Fruit fly (Drosophila melanogaster): ENCODE data around the gene ftz.

ftz gene

DNA sequence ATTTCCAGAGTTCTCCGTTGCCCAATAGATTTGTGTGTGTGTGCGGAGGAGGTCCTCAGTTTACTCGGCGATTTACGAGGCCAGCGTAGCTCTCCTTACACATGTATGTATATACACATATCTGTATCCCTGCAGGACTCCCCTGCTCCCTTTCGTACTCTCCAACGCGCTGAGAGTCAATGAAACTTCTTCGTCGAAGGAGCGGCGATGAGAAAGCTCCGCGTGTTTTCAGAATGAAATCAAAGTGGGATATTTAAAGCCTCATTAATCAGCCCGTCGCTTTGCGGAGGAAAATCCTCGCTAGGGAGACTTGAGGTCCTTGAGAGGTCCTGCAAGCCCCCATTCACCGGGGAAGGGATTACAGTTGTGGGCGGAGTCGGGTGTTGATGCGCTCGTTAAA is 46.9 kb upstream of the ftz start:
- no peak for TF ChIP-seq Sp1 (GFP tag; optimal IDR thresholded peaks at IDR 0.05)
- TF ChIP-seq usp (GFP tag; optimal IDR thresholded peaks at IDR 0.05), result no peak
- TF ChIP-seq sage (GFP tag; optimal IDR thresholded peaks at IDR 0.05), result no peak
- no peak for TF ChIP-seq N (GFP tag; optimal IDR thresholded peaks at IDR 0.05)
- TF ChIP-seq Dfd (GFP tag; optimal IDR thresholded peaks at IDR 0.05), result no peak
- no peak for TF ChIP-seq brk (GFP tag; optimal IDR thresholded peaks at IDR 0.05)
- no peak for TF ChIP-seq Hr83 (GFP tag; optimal IDR thresholded peaks at IDR 0.05; ENCODE audit: poor library complexity, severe bottlenecking)
- TF ChIP-seq sv (GFP tag; optimal IDR thresholded peaks at IDR 0.05), result no peak
- no peak for TF ChIP-seq HLH106 (tag; optimal IDR thresholded peaks at IDR 0.05)
- no peak for TF ChIP-seq GATAd (GFP tag; optimal IDR thresholded peaks at IDR 0.05)
- TF ChIP-seq CG9705 (GFP tag; optimal IDR thresholded peaks at IDR 0.05), result no peak
- no peak for TF ChIP-seq jim (GFP tag; optimal IDR thresholded peaks at IDR 0.05)

DNA sequence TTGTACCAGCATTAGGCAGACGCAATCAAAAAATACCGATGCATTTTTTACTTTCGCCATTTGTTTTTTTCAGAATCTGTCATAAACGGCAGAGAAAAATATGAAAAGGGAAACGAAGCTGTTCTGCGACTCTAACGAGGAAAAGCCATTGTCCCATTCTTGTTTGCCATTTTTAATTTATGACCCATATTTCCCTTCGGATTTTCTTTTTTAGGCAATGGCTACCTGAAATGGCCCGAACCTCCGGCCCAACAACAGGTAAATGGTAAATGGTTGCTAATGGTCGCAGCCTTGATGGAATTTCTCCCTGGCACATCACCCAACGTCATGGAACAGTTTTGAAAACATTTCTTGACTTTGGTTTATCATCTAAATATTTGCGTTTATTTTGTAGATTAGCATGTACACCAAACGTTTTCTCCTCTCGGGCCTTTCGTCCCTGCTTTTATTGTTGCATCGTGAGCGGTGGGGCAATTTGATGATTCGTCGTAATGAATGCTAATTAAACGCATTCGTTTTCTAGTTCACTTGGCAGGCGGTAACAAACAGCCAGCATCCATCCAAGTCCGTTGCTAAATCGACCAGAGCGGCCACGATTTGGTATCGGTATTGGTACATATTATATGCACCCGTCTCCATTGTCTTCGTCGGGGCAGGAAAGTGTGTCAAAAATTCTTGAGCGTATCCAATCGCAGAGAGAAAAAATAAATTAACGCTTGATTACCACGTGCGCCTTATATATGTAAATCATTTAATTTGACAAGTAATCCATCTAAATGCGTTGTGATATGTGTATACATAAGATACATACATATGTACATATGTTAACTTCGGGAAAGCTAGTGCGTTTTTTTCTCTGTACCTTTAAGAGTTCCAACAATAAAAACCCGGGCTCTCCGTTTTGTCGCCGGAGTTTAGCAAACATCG is 45.9 kb upstream of the ftz start:
- TF ChIP-seq fru (GFP tag; optimal IDR thresholded peaks at IDR 0.05), result peak; percentile 29
- peak; percentile 30 for TF ChIP-seq psq (GFP tag; optimal IDR thresholded peaks at IDR 0.05)
- TF ChIP-seq Hr83 (GFP tag; optimal IDR thresholded peaks at IDR 0.05; ENCODE audit: poor library complexity, severe bottlenecking), result no peak
- no peak for TF ChIP-seq Sp1 (GFP tag; optimal IDR thresholded peaks at IDR 0.05)
- no peak for TF ChIP-seq usp (GFP tag; optimal IDR thresholded peaks at IDR 0.05)
- peak; percentile 6 for TF ChIP-seq h (GFP tag; optimal IDR thresholded peaks at IDR 0.05)
- TF ChIP-seq foxo (GFP tag; optimal IDR thresholded peaks at IDR 0.05), result peak in 1 of 2 experiments; percentile 39
- no peak for TF ChIP-seq Jra (GFP tag; optimal IDR thresholded peaks at IDR 0.05)
- peak; percentile 32 for TF ChIP-seq rgr (GFP tag; optimal IDR thresholded peaks at IDR 0.05)
- TF ChIP-seq sv (GFP tag; optimal IDR thresholded peaks at IDR 0.05), result peak; percentile 21
- peak; percentile 44 for TF ChIP-seq ey (GFP tag; optimal IDR thresholded peaks at IDR 0.05)

DNA sequence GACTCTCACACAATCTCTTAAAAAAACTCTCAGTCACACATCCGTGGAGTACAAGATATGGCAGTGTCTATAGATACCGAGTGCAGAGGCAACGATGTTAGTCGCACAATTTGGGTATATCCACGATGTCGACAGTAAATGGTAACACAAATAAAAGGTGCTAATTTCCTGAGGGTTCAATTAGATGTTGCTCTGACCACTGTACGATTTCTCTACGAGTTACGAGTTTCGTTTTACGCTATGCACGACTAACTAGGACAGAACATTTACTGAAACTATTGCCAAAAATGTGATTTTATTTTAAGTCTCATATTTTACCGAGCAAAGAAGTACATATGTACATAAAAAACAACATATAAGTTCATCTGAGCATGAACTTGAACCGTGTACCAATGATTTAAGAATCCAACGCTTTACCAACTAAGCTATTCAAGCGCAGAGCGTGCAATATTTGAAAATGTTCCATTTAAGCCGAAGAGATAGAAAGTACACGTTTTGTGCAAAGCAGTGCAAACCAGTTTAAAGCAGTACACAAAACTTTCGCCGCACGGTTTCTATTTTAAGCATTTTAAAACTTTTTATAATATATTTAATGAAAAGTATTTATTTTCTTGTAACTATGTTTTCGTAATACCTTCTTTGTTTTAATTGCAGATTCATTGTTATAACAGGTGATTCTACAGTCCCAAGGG is 45.1 kb upstream of the ftz start:
- TF ChIP-seq Rel (GFP tag; optimal IDR thresholded peaks at IDR 0.05) (no peak), Rel (tag; optimal IDR thresholded peaks at IDR 0.05) (no peak), tai (GFP tag; optimal IDR thresholded peaks at IDR 0.05) (no peak), Dif (GFP tag; optimal IDR thresholded peaks at IDR 0.05; ENCODE audit: partially characterized antibody) (no peak), sage (GFP tag; optimal IDR thresholded peaks at IDR 0.05) (no peak), brk (GFP tag; optimal IDR thresholded peaks at IDR 0.05) (peak; percentile 20), CG9705 (GFP tag; optimal IDR thresholded peaks at IDR 0.05) (no peak), dsf (GFP tag; optimal IDR thresholded peaks at IDR 0.05; ENCODE audit: borderline replicate concordance) (no peak), dl (GFP tag; optimal IDR thresholded peaks at IDR 0.05; ENCODE audit: insufficient read depth in 1 of 2, partially characterized antibody in 2 of 2) (no peak), N (GFP tag; optimal IDR thresholded peaks at IDR 0.05) (peak; percentile 47), Hr78 (GFP tag; optimal IDR thresholded peaks at IDR 0.05) (no peak), sv (GFP tag; optimal IDR thresholded peaks at IDR 0.05) (no peak), Dfd (GFP tag; optimal IDR thresholded peaks at IDR 0.05) (no peak), Mio (GFP tag; optimal IDR thresholded peaks at IDR 0.05) (no peak), foxo (GFP tag; optimal IDR thresholded peaks at IDR 0.05) (no peak), Vsx2 (GFP tag; optimal IDR thresholded peaks at IDR 0.05; ENCODE audit: partially characterized antibody) (peak; percentile 1), GATAd (GFP tag; optimal IDR thresholded peaks at IDR 0.05) (no peak), Myc (optimal IDR thresholded peaks at IDR 0.05) (no peak)

DNA sequence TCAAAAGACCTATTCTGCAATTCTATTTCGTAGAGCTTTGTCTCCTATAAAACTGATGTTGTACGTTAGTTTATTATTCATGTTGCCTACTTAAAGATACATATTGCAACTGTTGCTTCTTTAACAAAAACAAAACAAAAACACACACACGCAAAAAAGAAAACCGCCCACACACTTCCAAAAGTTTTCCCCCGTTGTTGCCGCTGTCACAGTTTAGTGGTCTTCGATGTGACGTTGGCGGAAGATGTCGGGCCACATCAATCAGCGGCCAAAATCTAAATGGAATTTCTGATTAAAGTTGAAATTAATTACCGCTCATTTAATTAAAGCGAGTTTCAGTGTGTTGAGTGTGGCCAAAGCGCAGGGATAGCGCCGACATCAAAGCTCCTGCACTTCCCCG is 37.3 kb upstream of the ftz start:
- TF ChIP-seq Jra (GFP tag; optimal IDR thresholded peaks at IDR 0.05) (no peak), Rel (GFP tag; optimal IDR thresholded peaks at IDR 0.05) (no peak), Rel (tag; optimal IDR thresholded peaks at IDR 0.05) (no peak), Hr78 (GFP tag; optimal IDR thresholded peaks at IDR 0.05) (no peak), dsf (GFP tag; optimal IDR thresholded peaks at IDR 0.05; ENCODE audit: borderline replicate concordance) (no peak), Hr83 (GFP tag; optimal IDR thresholded peaks at IDR 0.05; ENCODE audit: poor library complexity, severe bottlenecking) (no peak), Hnf4 (GFP tag; optimal IDR thresholded peaks at IDR 0.05) (no peak), dmrt93B (GFP tag; optimal IDR thresholded peaks at IDR 0.05) (no peak), brk (GFP tag; optimal IDR thresholded peaks at IDR 0.05) (no peak), sv (GFP tag; optimal IDR thresholded peaks at IDR 0.05) (no peak), woc (GFP tag; optimal IDR thresholded peaks at IDR 0.05) (no peak), OdsH (GFP tag; optimal IDR thresholded peaks at IDR 0.05) (no peak), rgr (GFP tag; optimal IDR thresholded peaks at IDR 0.05) (no peak), Myc (optimal IDR thresholded peaks at IDR 0.05) (no peak)

Data from whole organism, wandering third instar larva.